Worm (Caenorhabditis elegans) whole organism, L4 larva: ENCODE data around the gene wrm-1.

Experiments
- D1046.2 ChIP-seq: fragments of 200-800 bp; sonication (Bioruptor generic); IDR thresholded peaks from 2 replicates; pipeline ENCODE4 v1.3.6; 2022; ENCODE audit warnings: missing genetic modification characterization, missing compliant biosample characterization
- F26F4.8 ChIP-seq: fragments of 200-800 bp; sonication (Bioruptor generic); conservative IDR thresholded peaks from 2 replicates; pipeline ENCODE4 v1.3.6; 2022; ENCODE audit warnings: missing genetic modification characterization, missing compliant biosample characterization
- F44E2.7 ChIP-seq: fragments of 200-800 bp; sonication (Bioruptor generic); IDR thresholded peaks from 2 replicates; pipeline ENCODE4 v2.1.2; 2022; ENCODE audit warnings: missing genetic modification characterization, missing compliant biosample characterization
- F49E8.2 ChIP-seq: sonication (generic microtip); optimal IDR thresholded peaks from 2 replicates; lab custom pipeline; 2016; ENCODE audit warnings: missing compliant biosample characterization, mild to moderate bottlenecking, missing genetic modification characterization, borderline replicate concordance
- T26A8.4 ChIP-seq: fragments of 200-800 bp; sonication (Bioruptor generic); IDR thresholded peaks from 2 replicates; pipeline ENCODE4 v1.3.6; 2022; ENCODE audit warnings: missing genetic modification characterization, missing compliant biosample characterization
- Y48G9A.11 ChIP-seq: fragments of 200-800 bp; sonication (Bioruptor generic); IDR thresholded peaks from 2 replicates; pipeline ENCODE4 v1.3.6; 2022; ENCODE audit warnings: missing genetic modification reagents, missing genetic modification characterization, missing compliant biosample characterization
- ama-1 ChIP-seq: fragments of 150-350 bp; optimal IDR thresholded peaks from 2 replicates; lab custom pipeline; 2014; ENCODE audit warnings: inconsistent platforms, mixed read lengths
- arid-1 ChIP-seq: fragments of 200-800 bp; sonication (Bioruptor generic); conservative IDR thresholded peaks from 2 replicates; pipeline ENCODE4 v1.3.6; 2022; ENCODE audit warnings: missing genetic modification reagents, missing genetic modification characterization, missing compliant biosample characterization
- daf-16 ChIP-seq, 3 experiments: sonication (generic microtip); optimal IDR thresholded peaks; 2 replicates each; lab custom pipeline; 2016 to 2017; ENCODE audit warnings: missing genetic modification characterization in 3 of 3, missing genetic modification reagents in 3 of 3, mild to moderate bottlenecking in 2 of 3, missing compliant biosample characterization in 2 of 3, missing biosample characterization in 1 of 3, moderate library complexity in 1 of 3
- dmd-6 ChIP-seq: fragments of 200-800 bp; sonication (Bioruptor generic); IDR thresholded peaks from 2 replicates; pipeline ENCODE4 v1.3.6; 2022; ENCODE audit warnings: missing genetic modification reagents, missing genetic modification characterization, missing compliant biosample characterization
- dmd-8 ChIP-seq: fragments of 200-800 bp; sonication (Bioruptor generic); IDR thresholded peaks from 2 replicates; pipeline ENCODE4 v1.3.6; 2022; ENCODE audit warnings: missing genetic modification characterization, missing compliant biosample characterization
- dpl-1 ChIP-seq: fragments of 150-350 bp; optimal IDR thresholded peaks from 2 replicates; lab custom pipeline; 2014; ENCODE audit warnings: missing biosample characterization, missing genetic modification reagents, missing genetic modification characterization
- duxl-1 ChIP-seq: sonication (generic microtip); optimal IDR thresholded peaks from 2 replicates; lab custom pipeline; 2016; ENCODE audit warnings: mild to moderate bottlenecking, missing genetic modification characterization, moderate library complexity, missing compliant biosample characterization; ENCODE audit not compliant: poor library complexity
- dve-1 ChIP-seq: sonication (generic microtip); optimal IDR thresholded peaks from 2 replicates; lab custom pipeline; 2017; ENCODE audit warnings: antibody characterized with exemption, mild to moderate bottlenecking, missing genetic modification characterization, missing compliant biosample characterization; ENCODE audit not compliant: insufficient read depth
- egl-27 ChIP-seq: sonication (generic microtip); optimal IDR thresholded peaks from 3 replicates; lab custom pipeline; 2017; ENCODE audit warnings: missing biosample characterization, missing genetic modification reagents, missing genetic modification characterization
- egl-43 ChIP-seq: fragments of 200-800 bp; sonication (Bioruptor generic); IDR thresholded peaks from 2 replicates; pipeline ENCODE4 v1.3.6; 2022; ENCODE audit warnings: missing genetic modification reagents, missing genetic modification characterization, missing compliant biosample characterization
- hif-1 ChIP-seq, 2 experiments: sonication (generic microtip); optimal IDR thresholded peaks; 2 replicates each; lab custom pipeline; 2016 to 2017; ENCODE audit warnings: missing compliant biosample characterization in 2 of 2, missing genetic modification characterization in 2 of 2, missing genetic modification reagents in 2 of 2, missing genotype in 2 of 2, mild to moderate bottlenecking in 1 of 2
- hlh-11 ChIP-seq: fragments of 200-800 bp; sonication (Bioruptor generic); optimal IDR thresholded peaks from 2 replicates; lab custom pipeline; 2018; ENCODE audit warnings: mild to moderate bottlenecking, missing genetic modification characterization, missing compliant biosample characterization
- hmg-1.1 ChIP-seq: fragments of 200-800 bp; sonication (Bioruptor generic); IDR thresholded peaks from 2 replicates; pipeline ENCODE4 v1.3.6; 2022; ENCODE audit warnings: missing genetic modification reagents, missing genetic modification characterization, missing compliant biosample characterization
- lim-7 ChIP-seq: fragments of 200-800 bp; sonication (Bioruptor generic); IDR thresholded peaks from 2 replicates; pipeline ENCODE4 v1.3.6; 2022; ENCODE audit warnings: missing genetic modification characterization, missing compliant biosample characterization
- lin-1 ChIP-seq: fragments of 200-800 bp; sonication (Bioruptor generic); IDR thresholded peaks from 2 replicates; pipeline ENCODE4 v1.3.6; 2022; ENCODE audit warnings: missing genetic modification reagents, missing genetic modification characterization, missing compliant biosample characterization
- lin-13 ChIP-seq: fragments of 150-350 bp; optimal IDR thresholded peaks from 2 replicates; lab custom pipeline; 2014; ENCODE audit warnings: missing biosample characterization, missing genetic modification reagents, missing genetic modification characterization
- lin-15B ChIP-seq: fragments of 150-350 bp; sonication (generic microtip); optimal IDR thresholded peaks from 3 replicates; lab custom pipeline; 2014; ENCODE audit warnings: missing biosample characterization, missing genetic modification characterization
- lin-38 ChIP-seq: fragments of 200-800 bp; sonication (Bioruptor generic); IDR thresholded peaks from 2 replicates; pipeline ENCODE4 v1.3.6; 2022; ENCODE audit warnings: missing genetic modification reagents, missing genetic modification characterization, missing compliant biosample characterization
- lir-3 ChIP-seq: sonication (generic microtip); optimal IDR thresholded peaks from 2 replicates; lab custom pipeline; 2016; ENCODE audit warnings: mild to moderate bottlenecking, missing genetic modification characterization, missing compliant biosample characterization
- lsy-2 ChIP-seq, 2 experiments: fragments of 150-350 bp in 1 of 2; sonication (generic microtip) in 1 of 2; optimal IDR thresholded peaks; 2 replicates each; lab custom pipeline; 2014 to 2017; ENCODE audit warnings: missing biosample characterization in 2 of 2, missing genetic modification characterization in 2 of 2
- mdl-1 ChIP-seq, 2 experiments: fragments of 150-350 bp in 1 of 2; sonication (generic microtip) in 1 of 2; optimal IDR thresholded peaks; 2 replicates each; lab custom pipeline; 2014 to 2017; ENCODE audit warnings: missing biosample characterization in 2 of 2, missing genetic modification characterization in 2 of 2
- mep-1 ChIP-seq: fragments of 150-350 bp; sonication (generic microtip); optimal IDR thresholded peaks from 3 replicates; lab custom pipeline; 2014; ENCODE audit warnings: missing biosample characterization, missing genetic modification characterization
- mes-2 ChIP-seq: sonication (generic microtip); optimal IDR thresholded peaks from 2 replicates; lab custom pipeline; 2016; ENCODE audit warnings: missing genotype, mild to moderate bottlenecking, missing genetic modification characterization, missing compliant biosample characterization; ENCODE audit not compliant: poor library complexity, severe bottlenecking
- nhr-237 ChIP-seq: sonication (generic microtip); optimal IDR thresholded peaks from 2 replicates; lab custom pipeline; 2017; ENCODE audit warnings: missing biosample characterization, missing genetic modification characterization
- nhr-25 ChIP-seq: sonication (generic microtip); optimal IDR thresholded peaks from 2 replicates; lab custom pipeline; 2017; ENCODE audit warnings: missing genetic modification characterization, mild to moderate bottlenecking, missing compliant biosample characterization, antibody characterized with exemption, moderate library complexity, borderline replicate concordance; ENCODE audit not compliant: insufficient read depth
- nhr-28 ChIP-seq: fragments of 150-350 bp; optimal IDR thresholded peaks from 2 replicates; lab custom pipeline; 2014; ENCODE audit warnings: missing biosample characterization, missing genetic modification characterization
- nhr-42 ChIP-seq: fragments of 200-800 bp; sonication (Bioruptor generic); IDR thresholded peaks from 2 replicates; pipeline ENCODE4 v1.3.6; 2022; ENCODE audit warnings: missing genetic modification characterization, missing compliant biosample characterization
- nhr-48 ChIP-seq: sonication (generic microtip); optimal IDR thresholded peaks from 2 replicates; lab custom pipeline; 2016; ENCODE audit warnings: mild to moderate bottlenecking, missing genetic modification characterization, missing compliant biosample characterization
- nhr-6 ChIP-seq: fragments of 150-350 bp; optimal IDR thresholded peaks from 2 replicates; lab custom pipeline; 2014; ENCODE audit warnings: missing biosample characterization, missing genetic modification characterization
- pha-4 ChIP-seq, 2 experiments: fragments of 150-350 bp in 1 of 2; fragments of 200-800 bp in 1 of 2; sonication (Bioruptor generic) in 1 of 2; IDR thresholded peaks in 1 of 2; optimal IDR thresholded peaks in 1 of 2; 2 replicates each; pipeline versions ENCODE4 v1.3.6 to Lab custom; 2014 to 2022; ENCODE audit warnings: missing genetic modification characterization in 2 of 2, missing genetic modification reagents in 2 of 2, missing biosample characterization in 1 of 2, missing compliant biosample characterization in 1 of 2
- sdz-12 ChIP-seq: fragments of 200-800 bp; sonication (Bioruptor generic); optimal IDR thresholded peaks from 2 replicates; lab custom pipeline; 2018; ENCODE audit warnings: mild to moderate bottlenecking, missing genetic modification characterization, missing compliant biosample characterization
- snpc-1.2 ChIP-seq: fragments of 200-800 bp; sonication (Bioruptor generic); IDR thresholded peaks from 2 replicates; pipeline ENCODE4 v1.3.6; 2022; ENCODE audit warnings: missing genetic modification reagents, missing genetic modification characterization, missing compliant biosample characterization
- spr-1 ChIP-seq: sonication (generic microtip); optimal IDR thresholded peaks from 2 replicates; lab custom pipeline; 2016; ENCODE audit warnings: mild to moderate bottlenecking, missing genetic modification characterization, missing compliant biosample characterization
- spr-3 ChIP-seq: fragments of 200-800 bp; sonication (Bioruptor generic); optimal IDR thresholded peaks from 2 replicates; lab custom pipeline; 2018; ENCODE audit warnings: mild to moderate bottlenecking, missing genetic modification characterization, missing compliant biosample characterization
- unc-130 ChIP-seq: sonication (generic microtip); optimal IDR thresholded peaks from 2 replicates; lab custom pipeline; 2016; ENCODE audit warnings: missing genetic modification reagents, missing genetic modification characterization, missing compliant biosample characterization
- unc-39 ChIP-seq: sonication (generic microtip); optimal IDR thresholded peaks from 2 replicates; lab custom pipeline; 2017; ENCODE audit warnings: missing biosample characterization, missing genetic modification characterization
- ztf-7 ChIP-seq: fragments of 150-350 bp; optimal IDR thresholded peaks from 2 replicates; lab custom pipeline; 2014; ENCODE audit warnings: missing biosample characterization, missing genetic modification characterization

The wrm-1 gene

DNA sequence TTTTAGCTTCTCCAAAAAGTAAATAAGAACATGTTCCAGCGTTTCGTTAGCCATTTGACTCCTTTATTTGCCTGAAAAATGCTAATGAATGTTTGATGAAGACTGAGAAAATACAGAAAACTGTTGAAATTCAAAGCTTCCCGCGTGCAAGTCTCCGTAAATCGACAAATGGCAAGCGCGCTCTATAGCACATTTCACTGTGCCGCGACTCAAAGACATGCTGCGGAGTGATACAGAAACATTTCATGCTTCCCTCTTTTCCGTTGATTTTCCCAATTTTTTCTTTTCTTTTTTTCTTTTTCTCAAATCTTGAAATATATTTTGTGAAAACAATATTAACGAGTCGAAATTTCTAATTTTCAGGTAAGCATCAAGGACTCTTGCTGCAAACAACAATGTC, 43.7 kb upstream of the wrm-1 start, which contains the start of the genes ska-3 and rps-12 (continued):
- TF ChIP-seq duxl-1 (tag; lab: Kevin White, UChicago) (peak; percentile 96), sdz-12 (GFP tag; lab: Kevin White, UChicago) (peak; percentile 11), F26F4.8 (no peak), nhr-237 (tag; lab: Kevin White, UChicago) (peak; percentile 67), egl-27 (tag; lab: Kevin White, UChicago) (no peak), lin-13 (GFP tag; lab: Kevin White, UChicago) (peak; percentile 97), unc-39 (tag; lab: Kevin White, UChicago) (no peak), lin-1 (GFP tag; lab: Robert Waterston, UW) (peak; percentile 78), arid-1 (GFP tag; lab: Robert Waterston, UW) (peak; percentile 98), nhr-6 (tag; lab: Kevin White, UChicago) (peak; percentile 99), nhr-48 (peak; percentile 84)
- TF ChIP-seq, all 104 proteins: peak for 86

DNA sequence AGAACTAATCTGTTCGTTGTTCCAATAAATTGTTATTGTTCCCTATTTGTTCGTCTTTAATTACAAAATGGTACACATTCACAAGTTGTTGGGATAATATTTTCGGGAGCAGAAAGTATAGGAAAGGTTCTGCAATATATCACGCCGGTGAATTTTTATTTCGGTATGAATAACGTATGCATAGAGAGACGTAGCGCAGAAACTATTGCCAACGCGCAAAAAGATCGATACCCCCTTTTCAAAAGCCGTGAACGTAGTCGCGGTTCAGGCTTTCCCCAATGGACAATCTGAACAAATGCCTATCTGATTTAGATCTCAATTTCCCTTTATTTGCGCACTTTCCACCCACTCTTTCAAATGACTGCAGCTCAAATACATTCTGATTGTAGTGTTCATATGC, 42.5 kb upstream of the wrm-1 start, which contains the start of gene pst-2:
pst-2 (plus strand) TSS at position 293 of the 400 bp plus-strand sequence.
- TF ChIP-seq nhr-42 (GFP tag; lab: Robert Waterston, UW) (no peak), mep-1 (no peak), F49E8.2 (peak; percentile 38), Y48G9A.11 (GFP tag; lab: Robert Waterston, UW) (peak; percentile 69), spr-3 (GFP tag; lab: Kevin White, UChicago) (no peak), arid-1 (GFP tag; lab: Robert Waterston, UW) (peak; percentile 31; the same call in 1 of the 2 replicates), hlh-11 (tag; lab: Kevin White, UChicago) (no peak), unc-130 (GFP tag; lab: Kevin White, UChicago) (peak; percentile 19), dmd-6 (GFP tag; lab: Robert Waterston, UW) (no peak), pha-4 (GFP tag; IDR thresholded peaks at IDR 0.05; lab: Robert Waterston, UW) (peak; percentile 18; the same call in 1 of the 2 replicates), pha-4 (tag; optimal IDR thresholded peaks at IDR 0.05; lab: Kevin White, UChicago) (no peak), nhr-25 (tag; lab: Kevin White, UChicago) (no peak), lim-7 (GFP tag; lab: Robert Waterston, UW) (no peak), egl-27 (tag; lab: Kevin White, UChicago) (no peak), dmd-8 (GFP tag; lab: Robert Waterston, UW) (0 out of 2 replicates have a peak, but pooled peaks have one; percentile 16), lin-38 (peak; percentile 77), snpc-1.2 (GFP tag; lab: Robert Waterston, UW) (peak; percentile 21; the same call in 1 of the 2 replicates), spr-1 (no peak)

DNA sequence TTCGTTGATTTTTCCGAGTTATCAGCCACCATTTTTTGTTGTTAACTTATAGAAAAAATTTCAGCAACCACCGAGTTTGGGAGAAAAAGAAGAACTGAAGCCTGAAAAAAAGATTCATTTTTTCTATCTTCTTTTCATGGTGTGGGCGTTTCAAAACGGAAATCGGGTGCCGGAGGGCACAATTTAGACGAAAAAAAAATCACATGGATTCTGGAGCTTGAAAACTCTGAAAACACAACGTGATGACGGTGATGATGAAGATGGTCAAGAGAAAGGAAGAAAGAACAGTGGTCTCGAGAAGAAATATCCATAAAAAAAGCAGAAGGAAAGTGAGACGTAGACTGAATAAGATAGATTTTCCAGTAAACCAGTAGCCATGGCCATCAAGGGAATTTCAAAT, 38.7 kb upstream of the wrm-1 start, which contains the start of gene rcan-1:
rcan-1 (minus strand) TSS at position 101 of the 400 bp plus-strand sequence.
- no peak for TF ChIP-seq lim-7 (GFP tag; lab: Robert Waterston, UW)
- TF ChIP-seq lir-3 (tag; lab: Kevin White, UChicago), result no peak

DNA sequence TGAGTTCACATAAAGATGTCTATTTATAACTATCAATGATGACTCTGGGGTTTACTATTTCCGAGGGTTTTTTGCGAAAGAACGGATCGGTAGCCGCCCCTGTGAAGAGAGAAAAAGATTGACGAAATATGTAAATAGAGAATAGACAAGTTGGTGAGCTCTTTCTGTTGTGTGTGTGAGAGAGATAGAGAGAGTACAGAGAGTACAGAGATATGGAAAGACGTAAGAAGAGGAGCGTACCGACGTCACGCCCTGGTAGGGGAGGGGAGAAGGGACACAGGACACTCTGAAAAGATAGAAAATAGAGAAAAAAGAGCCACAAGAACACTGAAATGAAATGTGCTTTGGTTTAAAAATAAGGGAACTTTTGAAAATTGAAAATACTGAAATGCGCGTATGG, 34.4 kb upstream of the wrm-1 start:
- TF ChIP-seq daf-16 (GFP tag; optimal IDR thresholded peaks at IDR 0.05; lab: Kevin White, UChicago), result no peak
- TF ChIP-seq daf-16 (tag; optimal IDR thresholded peaks at IDR 0.05; lab: Kevin White, UChicago), result peak; percentile 58
- no peak for TF ChIP-seq lin-15B
- peak; percentile 52 for TF ChIP-seq hlh-11 (tag; lab: Kevin White, UChicago)
- TF ChIP-seq egl-43 (GFP tag; lab: Robert Waterston, UW), result no peak
- TF ChIP-seq mep-1, result peak; percentile 66
- peak; percentile 35; the same call in 1 of the 2 replicates for TF ChIP-seq T26A8.4 (GFP tag; lab: Robert Waterston, UW)
- peak; percentile 60; the same call in 1 of the 2 replicates for TF ChIP-seq hmg-1.1 (GFP tag; lab: Robert Waterston, UW)
- TF ChIP-seq pha-4 (GFP tag; IDR thresholded peaks at IDR 0.05; lab: Robert Waterston, UW), result no peak
- TF ChIP-seq pha-4 (tag; optimal IDR thresholded peaks at IDR 0.05; lab: Kevin White, UChicago), result peak; percentile 73
- TF ChIP-seq dpl-1 (GFP tag; lab: Kevin White, UChicago), result peak; percentile 30
- TF ChIP-seq mdl-1 (tag; optimal IDR thresholded peaks at IDR 0.05; lab: Kevin White, UChicago), result peak in 1 of 2 experiments; percentile 51
- no peak for TF ChIP-seq ztf-7 (tag; lab: Kevin White, UChicago)
- TF ChIP-seq ama-1 (lab: Kevin White, UChicago), result no peak
- TF ChIP-seq D1046.2 (GFP tag; lab: Robert Waterston, UW), result no peak
- TF ChIP-seq lsy-2 (tag; optimal IDR thresholded peaks at IDR 0.05; lab: Kevin White, UChicago), result peak in 1 of 2 experiments; percentile 64
- TF ChIP-seq nhr-28 (tag; lab: Kevin White, UChicago), result peak; percentile 40
- peak; percentile 73 for TF ChIP-seq dve-1 (tag; lab: Kevin White, UChicago)
- TF ChIP-seq mes-2 (tag; lab: Kevin White, UChicago), result peak; percentile 47
- no peak for TF ChIP-seq F44E2.7
- TF ChIP-seq hif-1 (tag; optimal IDR thresholded peaks at IDR 0.05; lab: Kevin White, UChicago), result no peak
